Fruit fly (Drosophila melanogaster): ENCODE measurements around the gene PolA2.

PolA2 gene

DNA sequence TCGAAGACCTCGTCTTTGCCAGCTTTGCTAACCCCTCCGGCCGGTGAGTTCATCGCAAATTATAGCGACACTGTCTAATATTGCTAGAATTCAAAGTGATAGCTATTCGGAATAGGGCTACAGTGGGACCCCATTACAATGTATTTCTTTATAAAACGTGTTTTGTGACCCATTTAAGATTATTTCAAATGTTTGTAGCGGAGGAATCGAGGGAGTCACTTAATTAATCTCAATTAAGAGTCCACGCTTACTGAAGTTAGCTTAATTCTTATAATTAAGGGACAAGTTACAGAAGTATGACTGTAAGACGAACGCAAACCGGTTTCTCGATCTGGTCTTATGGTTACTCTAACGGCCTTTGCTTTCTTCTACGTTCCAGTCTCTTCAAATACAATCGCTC is 50.7 kb downstream of the PolA2 start (continued):
- TF ChIP-seq CG12391 (tag; optimal IDR thresholded peaks at IDR 0.05) (peak; percentile 42), Ada2b (GFP tag; IDR thresholded peaks at IDR 0.05) (0 out of 2 replicates have a peak, but pooled peaks have one; percentile 12), dati (GFP tag; IDR thresholded peaks at IDR 0.05) (no peak), Drgx (GFP tag; IDR thresholded peaks at IDR 0.05) (peak; percentile 52), slp2 (GFP tag; optimal IDR thresholded peaks at IDR 0.05) (no peak), Dip3 (GFP tag; optimal IDR thresholded peaks at IDR 0.05) (peak; percentile 44), ab (GFP tag; optimal IDR thresholded peaks at IDR 0.05) (no peak), CG10654 (GFP tag; optimal IDR thresholded peaks at IDR 0.05) (peak; percentile 2), Adf1 (GFP tag; IDR thresholded peaks at IDR 0.05) (no peak), CG8765 (GFP tag; IDR thresholded peaks at IDR 0.05) (peak; percentile 30; the same call in 1 of the 2 replicates), CG7786 (GFP tag; optimal IDR thresholded peaks at IDR 0.05) (peak; percentile 30), CG11247 (GFP tag; IDR thresholded peaks at IDR 0.05) (no peak), E2f1 (GFP tag; IDR thresholded peaks at IDR 0.05) (0 out of 2 replicates have a peak, but pooled peaks have one; percentile 19), CoRest (tag; optimal IDR thresholded peaks at IDR 0.05) (no peak), CG12071 (GFP tag; optimal IDR thresholded peaks at IDR 0.05) (peak; percentile 40), CG4730 (GFP tag; IDR thresholded peaks at IDR 0.05) (no peak), bsh (GFP tag; optimal IDR thresholded peaks at IDR 0.05) (peak in 1 of 2 experiments; percentile 64), CG10543 (GFP tag; optimal IDR thresholded peaks at IDR 0.05) (peak; percentile 37), gro (GFP tag; optimal IDR thresholded peaks at IDR 0.05) (peak; percentile 1), CG8281 (tag; optimal IDR thresholded peaks at IDR 0.05) (no peak), pan (optimal IDR thresholded peaks at IDR 0.05) (no peak), pan (GFP tag; optimal IDR thresholded peaks at IDR 0.05 in 1 of 2, IDR thresholded peaks at IDR 0.05 in 1 of 2) (no peak), tup (GFP tag; optimal IDR thresholded peaks at IDR 0.05) (no peak), CG10431 (GFP tag; optimal IDR thresholded peaks at IDR 0.05) (no peak), CG18599 (GFP tag; optimal IDR thresholded peaks at IDR 0.05) (peak; percentile 61), Xrp1 (GFP tag; IDR thresholded peaks at IDR 0.05) (peak; percentile 53; the same call in 1 of the 2 replicates), Dbx (GFP tag; IDR thresholded peaks at IDR 0.05) (peak; percentile 57; the same call in 1 of the 3 replicates), CG17802 (tag; optimal IDR thresholded peaks at IDR 0.05) (no peak), gfzf (GFP tag; optimal IDR thresholded peaks at IDR 0.05) (no peak), zen2 (GFP tag; IDR thresholded peaks at IDR 0.05; ENCODE audit: partially characterized antibody) (no peak), CG10979 (tag; optimal IDR thresholded peaks at IDR 0.05) (peak; percentile 62), CG12769 (tag; optimal IDR thresholded peaks at IDR 0.05) (peak; percentile 63), CG14965 (GFP tag; optimal IDR thresholded peaks at IDR 0.05; ENCODE audit: borderline replicate concordance) (no peak), CG17568 (GFP tag; optimal IDR thresholded peaks at IDR 0.05) (no peak), CG3163 (GFP tag; optimal IDR thresholded peaks at IDR 0.05) (no peak), al (GFP tag; IDR thresholded peaks at IDR 0.05) (peak; percentile 30; the same call in 1 of the 2 replicates), Gsc (GFP tag; IDR thresholded peaks at IDR 0.05) (no peak), ci (GFP tag; IDR thresholded peaks at IDR 0.05) (0 out of 3 replicates have a peak, but pooled peaks have one; percentile 8), lola (GFP tag; optimal IDR thresholded peaks at IDR 0.05) (peak in 1 of 3 experiments; percentile 37), sug (tag; optimal IDR thresholded peaks at IDR 0.05) (no peak), Hey (tag; optimal IDR thresholded peaks at IDR 0.05) (no peak), oc (tag; optimal IDR thresholded peaks at IDR 0.05) (peak; percentile 2), stc (GFP tag; IDR thresholded peaks at IDR 0.05) (no peak), CG9876 (GFP tag; optimal IDR thresholded peaks at IDR 0.05) (no peak), CG32772 (GFP tag; IDR thresholded peaks at IDR 0.05) (peak; percentile 18; the same call in 1 of the 2 replicates), chm (GFP tag; IDR thresholded peaks at IDR 0.05) (0 out of 2 replicates have a peak, but pooled peaks have one; percentile 21), CG32532 (GFP tag; IDR thresholded peaks at IDR 0.05) (peak; percentile 80), Dref (GFP tag; IDR thresholded peaks at IDR 0.05) (no peak), nmo (GFP tag; optimal IDR thresholded peaks at IDR 0.05) (peak; percentile 37), Meics (GFP tag; optimal IDR thresholded peaks at IDR 0.05) (peak; percentile 42), CTCF (GFP tag; optimal IDR thresholded peaks at IDR 0.05) (no peak)

All from whole organism, embryonic.